Worm (Caenorhabditis elegans) whole organism, young adult: Measurements from ENCODE around the gene xrn-1.

Experiments used
- B0019.2 ChIP-seq: fragments of 200-800 bp; sonication (Bioruptor generic); conservative IDR thresholded peaks from 2 replicates; pipeline ENCODE4 v1.3.6; 2022; ENCODE audit warnings: missing genetic modification reagents, missing genetic modification characterization, missing compliant biosample characterization
- B0336.3 ChIP-seq: fragments of 200-800 bp; sonication (Bioruptor generic); IDR thresholded peaks from 2 replicates; pipeline ENCODE4 v1.3.6; 2022; ENCODE audit warnings: missing genetic modification characterization, missing compliant biosample characterization
- F37B4.10 ChIP-seq: fragments of 200-800 bp; sonication (Bioruptor generic); IDR thresholded peaks from 2 replicates; pipeline ENCODE4 v1.3.6; 2022; ENCODE audit warnings: missing genetic modification characterization, missing compliant biosample characterization
- K11D2.4 ChIP-seq: fragments of 200-800 bp; sonication (Bioruptor generic); IDR thresholded peaks from 2 replicates; pipeline ENCODE4 v1.3.6; 2022; ENCODE audit warnings: missing genetic modification reagents, missing genetic modification characterization, missing compliant biosample characterization
- T26A5.8 ChIP-seq: sonication (generic microtip); optimal IDR thresholded peaks from 2 replicates; lab custom pipeline; 2016; ENCODE audit warnings: missing genetic modification characterization, missing compliant biosample characterization
- Y56A3A.18 ChIP-seq: fragments of 200-800 bp; sonication (Bioruptor generic); IDR thresholded peaks from 2 replicates; pipeline ENCODE4 v1.3.6; 2022; ENCODE audit warnings: missing genetic modification reagents, missing genetic modification characterization, missing compliant biosample characterization
- Y67H2A.10 ChIP-seq: fragments of 200-800 bp; sonication (Bioruptor generic); conservative IDR thresholded peaks from 2 replicates; pipeline ENCODE4 v1.3.6; 2022; ENCODE audit warnings: missing genetic modification reagents, missing genetic modification characterization, missing compliant biosample characterization
- attf-5 ChIP-seq: fragments of 200-800 bp; sonication (Bioruptor generic); optimal IDR thresholded peaks from 2 replicates; lab custom pipeline; 2018; ENCODE audit warnings: mild to moderate bottlenecking, missing genetic modification characterization, missing compliant biosample characterization
- cebp-1 ChIP-seq, 2 experiments: fragments of 200-800 bp in 1 of 2; sonication (Bioruptor generic) in 1 of 2; sonication (generic microtip) in 1 of 2; IDR thresholded peaks in 1 of 2; optimal IDR thresholded peaks in 1 of 2; 2 replicates each; pipeline versions ENCODE4 v1.3.6 to Lab custom; 2017 to 2022; ENCODE audit warnings: missing compliant biosample characterization in 2 of 2, missing genetic modification characterization in 2 of 2, mild to moderate bottlenecking in 1 of 2, missing genetic modification reagents in 1 of 2, moderate library complexity in 1 of 2
- ceh-100 ChIP-seq: fragments of 200-800 bp; sonication (Bioruptor generic); IDR thresholded peaks from 2 replicates; pipeline ENCODE4 v1.3.6; 2022; ENCODE audit warnings: missing genetic modification reagents, missing genetic modification characterization, missing compliant biosample characterization
- chd-7 ChIP-seq: sonication (generic microtip); optimal IDR thresholded peaks from 2 replicates; lab custom pipeline; 2016; ENCODE audit warnings: mild to moderate bottlenecking, missing genetic modification characterization, moderate library complexity, missing compliant biosample characterization
- dpff-1 ChIP-seq: sonication (generic microtip); optimal IDR thresholded peaks from 2 replicates; lab custom pipeline; 2017; ENCODE audit warnings: mild to moderate bottlenecking, missing genetic modification characterization, missing compliant biosample characterization
- dpl-1 ChIP-seq: fragments of 150-350 bp; optimal IDR thresholded peaks from 2 replicates; lab custom pipeline; 2014; ENCODE audit warnings: missing biosample characterization, missing genetic modification reagents, missing genetic modification characterization
- egrh-3 ChIP-seq: fragments of 200-800 bp; sonication (Bioruptor generic); IDR thresholded peaks from 2 replicates; pipeline ENCODE4 v1.3.6; 2022; ENCODE audit warnings: missing genetic modification reagents, missing genetic modification characterization, missing compliant biosample characterization
- hlh-12 ChIP-seq: sonication (generic microtip); optimal IDR thresholded peaks from 2 replicates; lab custom pipeline; 2016; ENCODE audit warnings: missing genetic modification characterization, missing compliant biosample characterization
- hmg-20 ChIP-seq: fragments of 200-800 bp; sonication (Bioruptor generic); IDR thresholded peaks from 2 replicates; pipeline ENCODE4 v1.3.6; 2022; ENCODE audit warnings: missing genetic modification reagents, missing genetic modification characterization, missing compliant biosample characterization
- lin-26 ChIP-seq: fragments of 200-800 bp; sonication (Bioruptor generic); IDR thresholded peaks from 2 replicates; pipeline ENCODE4 v1.3.6; 2022; ENCODE audit warnings: missing genetic modification reagents, missing genetic modification characterization, missing compliant biosample characterization
- lsl-1 ChIP-seq: fragments of 200-800 bp; sonication (Bioruptor generic); optimal IDR thresholded peaks from 2 replicates; lab custom pipeline; 2018; ENCODE audit warnings: mild to moderate bottlenecking, missing genetic modification characterization, moderate library complexity, missing compliant biosample characterization
- madf-6 ChIP-seq: fragments of 200-800 bp; sonication (Bioruptor generic); IDR thresholded peaks from 2 replicates; pipeline ENCODE4 v1.3.6; 2022; ENCODE audit warnings: missing genetic modification reagents, missing genetic modification characterization, missing compliant biosample characterization
- mcd-1 ChIP-seq: fragments of 200-800 bp; sonication (Bioruptor generic); IDR thresholded peaks from 2 replicates; pipeline ENCODE4 v1.3.6; 2022; ENCODE audit warnings: missing genetic modification reagents, missing genetic modification characterization, missing compliant biosample characterization
- rcor-1 ChIP-seq: fragments of 200-800 bp; sonication (Bioruptor generic); IDR thresholded peaks from 2 replicates; pipeline ENCODE4 v1.3.6; 2022; ENCODE audit warnings: missing genetic modification reagents, missing genetic modification characterization, missing compliant biosample characterization
- rec-8 ChIP-seq, 2 experiments: sonication (generic microtip); optimal IDR thresholded peaks; 2 replicates each; lab custom pipeline; 2016; ENCODE audit warnings: mild to moderate bottlenecking in 2 of 2, missing genetic modification characterization in 2 of 2, missing genetic modification reagents in 2 of 2, missing genotype in 2 of 2, missing biosample characterization in 1 of 2, missing compliant biosample characterization in 1 of 2, moderate library complexity in 1 of 2
- repo-1 ChIP-seq: sonication (generic microtip); optimal IDR thresholded peaks from 2 replicates; lab custom pipeline; 2017; ENCODE audit warnings: mild to moderate bottlenecking, missing genetic modification characterization, missing compliant biosample characterization
- sea-2 ChIP-seq: fragments of 200-800 bp; sonication (Bioruptor generic); IDR thresholded peaks from 2 replicates; pipeline ENCODE4 v1.3.6; 2022; ENCODE audit warnings: missing genetic modification characterization, missing compliant biosample characterization
- snpc-1.1 ChIP-seq: sonication (generic microtip); optimal IDR thresholded peaks from 2 replicates; lab custom pipeline; 2017; ENCODE audit warnings: missing genetic modification characterization, mild to moderate bottlenecking, missing compliant biosample characterization, antibody characterized with exemption, moderate library complexity, missing genotype, missing genetic modification reagents; ENCODE audit not compliant: insufficient read depth
- somi-1 ChIP-seq: fragments of 200-800 bp; sonication (Bioruptor generic); optimal IDR thresholded peaks from 2 replicates; lab custom pipeline; 2018; ENCODE audit warnings: mild to moderate bottlenecking, missing genetic modification characterization, missing compliant biosample characterization
- tlf-1 ChIP-seq: fragments of 200-800 bp; sonication (Bioruptor generic); optimal IDR thresholded peaks from 2 replicates; lab custom pipeline; 2018; ENCODE audit warnings: mild to moderate bottlenecking, missing genetic modification characterization, missing compliant biosample characterization
- xnd-1 ChIP-seq: sonication (generic microtip); optimal IDR thresholded peaks from 2 replicates; lab custom pipeline; 2016; ENCODE audit warnings: missing genotype, missing genetic modification reagents, missing genetic modification characterization, missing compliant biosample characterization
- zfh-2 ChIP-seq: fragments of 200-800 bp; sonication (Bioruptor generic); conservative IDR thresholded peaks from 2 replicates; pipeline ENCODE4 v1.3.6; 2022; ENCODE audit warnings: missing genetic modification reagents, missing genetic modification characterization, missing compliant biosample characterization
- zim-3 ChIP-seq: sonication (generic microtip); optimal IDR thresholded peaks from 2 replicates; lab custom pipeline; 2017; ENCODE audit warnings: mild to moderate bottlenecking, missing genetic modification characterization, moderate library complexity, missing compliant biosample characterization
- ztf-18 ChIP-seq: sonication (generic microtip); optimal IDR thresholded peaks from 2 replicates; lab custom pipeline; 2016; ENCODE audit warnings: missing genotype, mild to moderate bottlenecking, missing genetic modification characterization, missing compliant biosample characterization
- ztf-28 ChIP-seq: fragments of 200-800 bp; sonication (Bioruptor generic); IDR thresholded peaks from 2 replicates; pipeline ENCODE4 v1.3.6; 2022; ENCODE audit warnings: missing genetic modification reagents, missing genetic modification characterization, missing compliant biosample characterization

Gene xrn-1

DNA sequence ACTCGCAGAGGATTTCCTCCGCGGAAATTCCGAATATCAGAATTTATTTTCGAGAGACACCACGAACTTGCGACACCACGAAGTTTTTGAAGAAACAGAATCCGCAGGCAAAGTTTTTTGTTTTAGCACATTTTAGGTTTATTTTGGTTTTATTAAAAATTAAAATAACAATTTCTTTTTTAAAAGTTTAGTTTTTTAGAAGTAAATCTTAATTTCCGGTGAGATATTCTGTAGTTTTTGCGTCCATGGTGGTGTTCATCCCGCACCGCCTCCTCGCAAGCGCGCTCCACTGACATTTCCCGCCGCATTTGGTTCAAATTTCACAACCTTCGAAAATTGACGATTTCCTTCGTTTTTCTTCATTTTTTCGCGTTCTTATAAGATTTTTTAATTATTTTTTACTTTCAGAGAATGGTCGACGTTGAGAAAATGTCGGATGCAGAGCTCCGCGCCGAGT, 5.6 kb upstream of the xrn-1 start, which contains the start of gene lem-2 (continued):
- TF ChIP-seq F37B4.10 (no peak), B0336.3 (GFP tag; lab: Robert Waterston, UW) (no peak), hlh-12 (tag; lab: Kevin White, UChicago) (no peak), zim-3 (tag; lab: Kevin White, UChicago) (no peak), tlf-1 (GFP tag; lab: Kevin White, UChicago) (no peak), K11D2.4 (GFP tag; lab: Robert Waterston, UW) (0 out of 2 replicates have a peak, but pooled peaks have one; percentile 26), hmg-20 (GFP tag; lab: Robert Waterston, UW) (no peak), dpff-1 (tag; lab: Kevin White, UChicago) (no peak), rec-8 (tag; optimal IDR thresholded peaks at IDR 0.05; lab: Kevin White, UChicago) (peak in 1 of 2 experiments; percentile 51)

DNA sequence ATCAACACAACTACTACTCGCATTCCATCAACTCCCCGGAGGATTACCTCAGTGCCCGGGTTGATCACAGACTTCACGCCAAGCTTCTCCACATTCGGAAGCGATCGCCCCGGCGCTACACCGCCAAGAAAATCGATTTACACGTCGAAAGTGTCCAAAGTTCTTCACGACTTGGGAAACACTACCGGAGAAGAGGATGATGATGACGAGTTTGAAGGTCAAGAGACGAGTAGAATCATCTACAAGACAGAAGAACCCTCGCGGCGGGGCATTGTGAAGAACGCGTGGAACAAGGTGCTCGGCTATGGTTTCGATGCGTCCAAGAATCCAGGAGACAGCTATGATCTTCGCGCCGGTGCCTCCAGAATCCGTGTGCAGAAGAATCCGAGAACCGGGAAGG, 4.7 kb upstream of the xrn-1 start:
- no peak for TF ChIP-seq ztf-18 (tag; lab: Kevin White, UChicago)
- TF ChIP-seq Y67H2A.10 (GFP tag; lab: Robert Waterston, UW), result no peak
- TF ChIP-seq chd-7 (tag; lab: Kevin White, UChicago), result no peak
- no peak for TF ChIP-seq dpl-1 (GFP tag; lab: Kevin White, UChicago)
- TF ChIP-seq attf-5 (GFP tag; lab: Kevin White, UChicago), result no peak
- no peak for TF ChIP-seq rcor-1 (GFP tag; lab: Robert Waterston, UW)
- TF ChIP-seq xnd-1 (tag; lab: Kevin White, UChicago), result no peak
- no peak for TF ChIP-seq ceh-100

ce11 chrII:14065486-14065885, 3.2 kb upstream of the xrn-1 start:
- TF ChIP-seq lin-26 (GFP tag; lab: Robert Waterston, UW), result 0 out of 2 replicates have a peak, but pooled peaks have one; percentile 39
- TF ChIP-seq cebp-1 (GFP tag; IDR thresholded peaks at IDR 0.05; lab: Robert Waterston, UW), result no peak
- no peak for TF ChIP-seq cebp-1 (tag; optimal IDR thresholded peaks at IDR 0.05; lab: Kevin White, UChicago)
- TF ChIP-seq madf-6, result peak; percentile 31; the same call in 1 of the 2 replicates
- 0 out of 2 replicates have a peak, but pooled peaks have one; percentile 15 for TF ChIP-seq mcd-1 (GFP tag; lab: Robert Waterston, UW)
- peak; percentile 69; the same call in 1 of the 2 replicates for TF ChIP-seq egrh-3 (GFP tag; lab: Robert Waterston, UW)
- TF ChIP-seq T26A5.8, result no peak
- TF ChIP-seq zfh-2 (GFP tag; lab: Robert Waterston, UW), result peak; percentile 88

DNA sequence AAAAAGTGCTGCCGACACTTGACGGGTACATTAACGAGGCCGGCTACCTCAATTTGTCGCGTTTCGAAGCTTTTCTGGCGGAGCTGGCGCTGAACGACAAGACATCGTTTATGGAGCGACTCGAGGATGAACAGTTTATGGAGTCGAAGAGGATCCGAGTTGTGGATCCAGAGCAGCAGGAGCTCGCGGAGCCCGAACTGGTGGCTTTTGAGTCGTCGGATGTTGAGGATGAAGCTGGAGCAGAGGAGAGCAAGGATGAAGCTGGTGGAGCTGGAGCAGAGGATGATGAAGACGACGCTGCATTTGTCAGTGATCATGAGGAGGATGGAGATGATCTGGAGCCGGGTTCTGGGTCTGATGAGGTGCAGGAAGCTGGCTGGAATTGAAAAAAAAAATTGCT, 6.1 kb downstream of the xrn-1 start:
- TF ChIP-seq egrh-3 (GFP tag; lab: Robert Waterston, UW) (peak; percentile 56), sea-2 (GFP tag; lab: Robert Waterston, UW) (no peak), ztf-28 (GFP tag; lab: Robert Waterston, UW) (no peak), repo-1 (no peak), Y56A3A.18 (GFP tag; lab: Robert Waterston, UW) (no peak), lsl-1 (no peak), zfh-2 (GFP tag; lab: Robert Waterston, UW) (peak; percentile 82)

DNA sequence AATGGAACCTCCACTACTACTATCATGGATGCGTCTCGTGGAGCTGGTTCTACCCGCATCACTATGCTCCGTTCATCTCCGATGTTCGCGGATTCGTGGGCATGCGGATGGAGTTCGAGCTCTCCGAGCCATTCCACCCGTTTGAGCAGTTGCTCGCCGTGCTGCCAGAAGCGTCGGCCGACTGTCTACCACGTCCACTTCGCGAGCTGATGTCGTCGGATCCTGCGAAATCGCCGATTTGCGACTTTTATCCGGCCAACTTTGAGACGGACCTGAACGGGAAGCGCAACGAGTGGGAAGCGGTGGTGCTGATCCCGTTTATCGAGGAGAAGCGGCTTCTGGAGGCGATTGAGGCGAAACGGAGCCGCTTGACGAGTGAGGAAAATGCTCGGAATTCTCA, 9.1 kb downstream of the xrn-1 start:
- TF ChIP-seq zfh-2 (GFP tag; lab: Robert Waterston, UW) (peak; percentile 83), ztf-18 (tag; lab: Kevin White, UChicago) (no peak), egrh-3 (GFP tag; lab: Robert Waterston, UW) (peak; percentile 61; the same call in 1 of the 2 replicates)

DNA sequence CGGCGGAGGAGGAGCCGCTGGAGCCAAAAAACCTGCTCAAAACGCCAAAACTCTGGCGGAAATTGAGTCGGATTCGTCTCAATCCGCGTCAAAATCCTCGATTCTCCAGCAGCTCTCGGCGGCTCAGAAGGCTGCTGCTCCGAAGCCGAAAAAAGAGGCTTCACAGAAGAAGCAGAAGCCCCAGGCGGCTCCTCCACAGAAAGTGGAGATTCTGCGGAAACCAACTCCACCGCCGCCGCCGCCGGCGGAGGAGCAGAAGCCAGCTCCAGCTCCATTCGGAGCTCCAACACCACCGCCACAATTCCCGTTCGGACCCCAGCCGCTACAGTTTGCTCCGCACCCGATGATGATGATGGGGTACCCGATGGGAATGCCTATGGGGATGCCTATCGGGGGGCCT, 18.2 kb downstream of the xrn-1 start:
- TF ChIP-seq egrh-3 (GFP tag; lab: Robert Waterston, UW) (peak; percentile 93), B0019.2 (GFP tag; lab: Robert Waterston, UW) (no peak), somi-1 (no peak), mcd-1 (GFP tag; lab: Robert Waterston, UW) (0 out of 2 replicates have a peak, but pooled peaks have one; percentile 7), snpc-1.1 (no peak), zfh-2 (GFP tag; lab: Robert Waterston, UW) (peak; percentile 87)
- TF ChIP-seq, all 124 proteins: peak for 3
